Worm (Caenorhabditis elegans) whole organism, mixed stage, embryonic: ENCODE data around the gene nlp-31.

ENCODE experiments used
- blmp-1 ChIP-seq: fragments of 150-350 bp; optimal IDR thresholded peaks from 2 replicates; lab custom pipeline; 2014; ENCODE audit warnings: missing biosample characterization, missing genetic modification characterization
- ces-1 ChIP-seq: fragments of 150-350 bp; optimal IDR thresholded peaks from 2 replicates; lab custom pipeline; 2014; ENCODE audit warnings: missing biosample characterization, missing genetic modification reagents, missing genetic modification characterization
- lin-32 ChIP-seq: fragments of 200-800 bp; sonication (Bioruptor generic); optimal IDR thresholded peaks from 2 replicates; lab custom pipeline; 2018; ENCODE audit warnings: mild to moderate bottlenecking, missing genetic modification characterization, missing compliant biosample characterization
- mab-5 ChIP-seq: fragments of 150-350 bp; optimal IDR thresholded peaks from 2 replicates; lab custom pipeline; 2014; ENCODE audit warnings: missing biosample characterization, missing genetic modification characterization
- nhr-12 ChIP-seq: fragments of 150-350 bp; optimal IDR thresholded peaks from 2 replicates; lab custom pipeline; 2014; ENCODE audit warnings: missing biosample characterization, missing genetic modification characterization
- nhr-237 ChIP-seq: fragments of 150-350 bp; optimal IDR thresholded peaks from 2 replicates; lab custom pipeline; 2014; ENCODE audit warnings: missing biosample characterization, missing genetic modification characterization
- snpc-4 ChIP-seq: fragments of 150-350 bp; optimal IDR thresholded peaks from 2 replicates; lab custom pipeline; 2014; ENCODE audit warnings: missing biosample characterization, missing genetic modification characterization
- unc-120 ChIP-seq: sonication (generic microtip); optimal IDR thresholded peaks from 2 replicates; lab custom pipeline; 2017; ENCODE audit warnings: missing genetic modification characterization, missing compliant biosample characterization; ENCODE audit not compliant: poor library complexity, severe bottlenecking
- unc-39 ChIP-seq: fragments of 150-350 bp; optimal IDR thresholded peaks from 2 replicates; lab custom pipeline; 2014; ENCODE audit warnings: missing biosample characterization, missing genetic modification characterization
- unc-62 ChIP-seq: fragments of 150-350 bp; optimal IDR thresholded peaks from 2 replicates; lab custom pipeline; 2014; ENCODE audit warnings: missing biosample characterization, missing genetic modification reagents, missing genetic modification characterization
- ztf-11 ChIP-seq: fragments of 150-350 bp; optimal IDR thresholded peaks from 2 replicates; lab custom pipeline; 2014; ENCODE audit warnings: missing biosample characterization, missing genetic modification characterization

ce11 chrV:4029627-4030026, 49.8 kb downstream of the nlp-31 start:
- TF ChIP-seq snpc-4 (tag; lab: Kevin White, UChicago) (no peak), mab-5 (tag; lab: Kevin White, UChicago) (no peak), nhr-237 (tag; lab: Kevin White, UChicago) (no peak), ces-1 (no peak), lin-32 (GFP tag; lab: Kevin White, UChicago) (no peak), unc-62 (GFP tag; lab: Kevin White, UChicago) (no peak), nhr-12 (tag; lab: Kevin White, UChicago) (no peak), blmp-1 (tag; lab: Kevin White, UChicago) (no peak), unc-120 (tag; lab: Kevin White, UChicago) (no peak), unc-39 (no peak), ztf-11 (tag; lab: Kevin White, UChicago) (no peak)
